Worm (Caenorhabditis elegans): ENCODE results near the gene swip-10.

- TF ChIP-seq elt-1 (tag; optimal IDR thresholded peaks at IDR 0.05) (no peak), ama-1 (optimal IDR thresholded peaks at IDR 0.05) (no peak), tbx-2 (tag; optimal IDR thresholded peaks at IDR 0.05) (no peak), zag-1 (tag; optimal IDR thresholded peaks at IDR 0.05) (no peak), eor-1 (tag; optimal IDR thresholded peaks at IDR 0.05) (no peak), pha-4 (tag; optimal IDR thresholded peaks at IDR 0.05) (no peak), fos-1 (tag; optimal IDR thresholded peaks at IDR 0.05) (no peak), nhr-77 (tag; optimal IDR thresholded peaks at IDR 0.05) (no peak)
These were observed 3.9 kb downstream of the swip-10 start for ce11 chrX:2114171-2114570.
